1 fruit fly cellular context compared by ENCODE assay signal in the genomic region with DNA sequence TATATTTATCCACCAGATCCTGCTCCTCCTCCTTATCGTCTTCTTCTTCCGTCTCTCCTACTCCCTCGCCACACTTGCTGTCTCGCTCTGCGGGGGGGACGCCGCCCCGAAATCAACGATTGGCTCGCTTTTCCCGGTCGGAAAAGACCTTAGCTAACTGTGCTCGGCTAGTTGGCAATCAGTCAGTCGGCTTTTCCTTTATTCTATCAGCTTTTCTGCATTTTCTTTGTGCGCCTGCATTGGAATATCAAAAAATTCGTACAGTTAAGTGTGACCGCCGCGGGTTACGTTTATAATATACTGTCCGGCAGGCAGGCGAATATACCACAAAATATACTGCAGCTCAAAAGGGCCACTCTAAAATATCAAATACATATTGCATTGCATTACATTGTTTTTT.
A peak's percentile ranks its signal among the peaks of the same experiment; 100 is the strongest.
TF ChIP-seq lines count a peak whose summit lies in the region.

A gene (minus strand): TSS at position 289 of the 400 bp plus-strand sequence.

TF ChIP-seq in whole organism, embryonic, 481 proteins besides CTCF, POLR2A, EP300 and RAD21 (continued from another document):
- peak; percentile 29 for TF ChIP-seq BEAF-32 (GFP tag; optimal IDR thresholded peaks at IDR 0.05; lab: Kevin White, UChicago)
- peak; percentile 26 for TF ChIP-seq CG12659 (GFP tag; optimal IDR thresholded peaks at IDR 0.05; lab: Kevin White, UChicago)
- no peak for TF ChIP-seq vnd (GFP tag; IDR thresholded peaks at IDR 0.05; lab: Robert Waterston, UW; ENCODE audit: partially characterized antibody)
- TF ChIP-seq gfzf (GFP tag; optimal IDR thresholded peaks at IDR 0.05; lab: Kevin White, UChicago), result peak; percentile 82
- TF ChIP-seq CG17385 (GFP tag; optimal IDR thresholded peaks at IDR 0.05; lab: Kevin White, UChicago), result peak; percentile 85
- no peak for TF ChIP-seq HmgD (GFP tag; optimal IDR thresholded peaks at IDR 0.05; lab: Kevin White, UChicago)
- no peak for TF ChIP-seq CG12942 (GFP tag; optimal IDR thresholded peaks at IDR 0.05; lab: Kevin White, UChicago)
- no peak for TF ChIP-seq CG6689 (GFP tag; IDR thresholded peaks at IDR 0.05; lab: Robert Waterston, UW)
- no peak for TF ChIP-seq bcd (GFP tag; optimal IDR thresholded peaks at IDR 0.05; lab: Kevin White, UChicago)
- TF ChIP-seq CG34224 (GFP tag; IDR thresholded peaks at IDR 0.05; lab: Robert Waterston, UW; ENCODE audit: partially characterized antibody), result no peak
- TF ChIP-seq stwl (tag; optimal IDR thresholded peaks at IDR 0.05; lab: Kevin White, UChicago), result peak; percentile 85
- TF ChIP-seq CG13287 (GFP tag; IDR thresholded peaks at IDR 0.05; lab: Robert Waterston, UW; ENCODE audit: partially characterized antibody), result peak; percentile 12; the same call in 1 of the 2 replicates
- TF ChIP-seq oc (tag; optimal IDR thresholded peaks at IDR 0.05; lab: Kevin White, UChicago), result no peak
- TF ChIP-seq crol (GFP tag; IDR thresholded peaks at IDR 0.05; lab: Robert Waterston, UW), result peak; percentile 82
- TF ChIP-seq ac (GFP tag; optimal IDR thresholded peaks at IDR 0.05; lab: Kevin White, UChicago), result no peak
- TF ChIP-seq E2f2 (GFP tag; IDR thresholded peaks at IDR 0.05; lab: Robert Waterston, UW), result peak; percentile 42
- peak; percentile 11 for TF ChIP-seq CG10267 (tag; optimal IDR thresholded peaks at IDR 0.05; lab: Kevin White, UChicago)
- no peak for TF ChIP-seq CG9932 (GFP tag; IDR thresholded peaks at IDR 0.05; lab: Robert Waterston, UW)
- TF ChIP-seq tup (GFP tag; optimal IDR thresholded peaks at IDR 0.05; lab: Kevin White, UChicago), result no peak
- no peak for TF ChIP-seq CG15601 (tag; optimal IDR thresholded peaks at IDR 0.05; lab: Kevin White, UChicago)
- peak; percentile 87 for TF ChIP-seq sug (tag; optimal IDR thresholded peaks at IDR 0.05; lab: Kevin White, UChicago)
- no peak for TF ChIP-seq CG8924 (tag; optimal IDR thresholded peaks at IDR 0.05; lab: Kevin White, UChicago)
- TF ChIP-seq MBD-R2 (GFP tag; IDR thresholded peaks at IDR 0.05; lab: Robert Waterston, UW), result peak; percentile 68
TF ChIP-seq in whole organism, embryonic: peak in this region for 28.
